Worm (Caenorhabditis elegans) whole organism, L4 larva: ENCODE measurements around the gene gtf-2F1.

Source experiments
- F26F4.8 ChIP-seq: fragments of 200-800 bp; sonication (Bioruptor generic); conservative IDR thresholded peaks from 2 replicates; pipeline ENCODE4 v1.3.6; 2022; ENCODE audit warnings: missing genetic modification characterization, missing compliant biosample characterization
- T26A8.4 ChIP-seq: fragments of 200-800 bp; sonication (Bioruptor generic); IDR thresholded peaks from 2 replicates; pipeline ENCODE4 v1.3.6; 2022; ENCODE audit warnings: missing genetic modification characterization, missing compliant biosample characterization
- aha-1 ChIP-seq: fragments of 150-350 bp; peaks from one replicate; lab custom pipeline; 2014; ENCODE audit warnings: missing biosample characterization, missing genetic modification characterization
- ceh-28 ChIP-seq: fragments of 150-350 bp; optimal IDR thresholded peaks from 2 replicates; lab custom pipeline; 2014; ENCODE audit warnings: missing biosample characterization, missing genetic modification reagents, missing genetic modification characterization
- ceh-32 ChIP-seq: sonication (generic microtip); optimal IDR thresholded peaks from 2 replicates; lab custom pipeline; 2016; ENCODE audit warnings: mild to moderate bottlenecking, missing genetic modification characterization, missing compliant biosample characterization; ENCODE audit not compliant: poor library complexity
- ceh-44 ChIP-seq: fragments of 200-800 bp; sonication (Bioruptor generic); IDR thresholded peaks from 2 replicates; pipeline ENCODE4 v1.3.6; 2022; ENCODE audit warnings: missing genetic modification reagents, missing genetic modification characterization, missing compliant biosample characterization
- cey-2 ChIP-seq: sonication (generic microtip); optimal IDR thresholded peaks from 3 replicates; lab custom pipeline; 2017; ENCODE audit warnings: missing genetic modification characterization, mild to moderate bottlenecking, missing compliant biosample characterization, antibody characterized with exemption, borderline replicate concordance; ENCODE audit not compliant: insufficient read depth
- ctbp-1 ChIP-seq: fragments of 200-800 bp; sonication (Bioruptor generic); IDR thresholded peaks from 2 replicates; pipeline ENCODE4 v1.3.6; 2022; ENCODE audit warnings: missing genetic modification reagents, missing genetic modification characterization, missing compliant biosample characterization
- daf-12 ChIP-seq: fragments of 150-350 bp; optimal IDR thresholded peaks from 2 replicates; lab custom pipeline; 2014; ENCODE audit warnings: missing biosample characterization, missing genetic modification reagents, missing genetic modification characterization
- daf-16 ChIP-seq, 3 experiments: sonication (generic microtip); optimal IDR thresholded peaks; 2 replicates each; lab custom pipeline; 2016 to 2017; ENCODE audit warnings: missing genetic modification characterization in 3 of 3, missing genetic modification reagents in 3 of 3, mild to moderate bottlenecking in 2 of 3, missing compliant biosample characterization in 2 of 3, missing biosample characterization in 1 of 3, moderate library complexity in 1 of 3
- daf-8 ChIP-seq: fragments of 200-800 bp; sonication (Bioruptor generic); IDR thresholded peaks from 2 replicates; pipeline ENCODE4 v1.3.6; 2022; ENCODE audit warnings: missing genetic modification characterization, missing compliant biosample characterization
- dmd-9 ChIP-seq: fragments of 200-800 bp; sonication (Bioruptor generic); IDR thresholded peaks from 2 replicates; pipeline ENCODE4 v1.3.6; 2022; ENCODE audit warnings: missing genetic modification reagents, missing genetic modification characterization, missing compliant biosample characterization
- duxl-1 ChIP-seq: sonication (generic microtip); optimal IDR thresholded peaks from 2 replicates; lab custom pipeline; 2016; ENCODE audit warnings: mild to moderate bottlenecking, missing genetic modification characterization, moderate library complexity, missing compliant biosample characterization; ENCODE audit not compliant: poor library complexity
- gei-8 ChIP-seq: fragments of 200-800 bp; sonication (Bioruptor generic); optimal IDR thresholded peaks from 2 replicates; lab custom pipeline; 2018; ENCODE audit warnings: mild to moderate bottlenecking, missing genetic modification characterization, missing compliant biosample characterization
- hif-1 ChIP-seq, 2 experiments: sonication (generic microtip); optimal IDR thresholded peaks; 2 replicates each; lab custom pipeline; 2016 to 2017; ENCODE audit warnings: missing compliant biosample characterization in 2 of 2, missing genetic modification characterization in 2 of 2, missing genetic modification reagents in 2 of 2, missing genotype in 2 of 2, mild to moderate bottlenecking in 1 of 2
- hlh-11 ChIP-seq: fragments of 200-800 bp; sonication (Bioruptor generic); optimal IDR thresholded peaks from 2 replicates; lab custom pipeline; 2018; ENCODE audit warnings: mild to moderate bottlenecking, missing genetic modification characterization, missing compliant biosample characterization
- lin-1 ChIP-seq: fragments of 200-800 bp; sonication (Bioruptor generic); IDR thresholded peaks from 2 replicates; pipeline ENCODE4 v1.3.6; 2022; ENCODE audit warnings: missing genetic modification reagents, missing genetic modification characterization, missing compliant biosample characterization
- lin-29 ChIP-seq: fragments of 200-800 bp; sonication (Bioruptor generic); IDR thresholded peaks from 2 replicates; pipeline ENCODE4 v1.3.6; 2022; ENCODE audit warnings: missing genetic modification reagents, missing genetic modification characterization, missing compliant biosample characterization
- lin-38 ChIP-seq: fragments of 200-800 bp; sonication (Bioruptor generic); IDR thresholded peaks from 2 replicates; pipeline ENCODE4 v1.3.6; 2022; ENCODE audit warnings: missing genetic modification reagents, missing genetic modification characterization, missing compliant biosample characterization
- lir-3 ChIP-seq: sonication (generic microtip); optimal IDR thresholded peaks from 2 replicates; lab custom pipeline; 2016; ENCODE audit warnings: mild to moderate bottlenecking, missing genetic modification characterization, missing compliant biosample characterization
- madf-5 ChIP-seq, 2 experiments: fragments of 200-800 bp; sonication (Bioruptor generic); IDR thresholded peaks; 2 replicates each; pipeline ENCODE4 v1.3.6; 2022; ENCODE audit warnings: missing compliant biosample characterization in 2 of 2, missing genetic modification characterization in 2 of 2
- madf-9 ChIP-seq: fragments of 200-800 bp; sonication (Bioruptor generic); conservative IDR thresholded peaks from 2 replicates; pipeline ENCODE4 v1.3.6; 2022; ENCODE audit warnings: missing genetic modification reagents, missing genetic modification characterization, missing compliant biosample characterization
- mxl-3 ChIP-seq: fragments of 200-800 bp; sonication (Bioruptor generic); optimal IDR thresholded peaks from 2 replicates; lab custom pipeline; 2018; ENCODE audit warnings: mild to moderate bottlenecking, missing genetic modification characterization, missing compliant biosample characterization
- nhr-237 ChIP-seq: sonication (generic microtip); optimal IDR thresholded peaks from 2 replicates; lab custom pipeline; 2017; ENCODE audit warnings: missing biosample characterization, missing genetic modification characterization
- nhr-41 ChIP-seq: fragments of 200-800 bp; sonication (Bioruptor generic); IDR thresholded peaks from 2 replicates; pipeline ENCODE4 v1.3.6; 2022; ENCODE audit warnings: missing genetic modification reagents, missing genetic modification characterization, missing compliant biosample characterization
- nhr-6 ChIP-seq: fragments of 150-350 bp; optimal IDR thresholded peaks from 2 replicates; lab custom pipeline; 2014; ENCODE audit warnings: missing biosample characterization, missing genetic modification characterization
- nhr-76 ChIP-seq: fragments of 150-350 bp; optimal IDR thresholded peaks from 2 replicates; lab custom pipeline; 2014; ENCODE audit warnings: missing biosample characterization, missing genetic modification characterization
- pqm-1 ChIP-seq: sonication (generic microtip); optimal IDR thresholded peaks from 2 replicates; lab custom pipeline; 2017; ENCODE audit warnings: missing biosample characterization, missing genetic modification characterization
- saeg-2 ChIP-seq: fragments of 200-800 bp; sonication (Bioruptor generic); IDR thresholded peaks from 2 replicates; pipeline ENCODE4 v1.3.6; 2022; ENCODE audit warnings: missing genetic modification reagents, missing genetic modification characterization, missing compliant biosample characterization
- snpc-1.2 ChIP-seq: fragments of 200-800 bp; sonication (Bioruptor generic); IDR thresholded peaks from 2 replicates; pipeline ENCODE4 v1.3.6; 2022; ENCODE audit warnings: missing genetic modification reagents, missing genetic modification characterization, missing compliant biosample characterization
- snpc-4 ChIP-seq: fragments of 150-350 bp; optimal IDR thresholded peaks from 2 replicates; lab custom pipeline; 2014; ENCODE audit warnings: missing biosample characterization, missing genetic modification characterization
- spr-1 ChIP-seq: sonication (generic microtip); optimal IDR thresholded peaks from 2 replicates; lab custom pipeline; 2016; ENCODE audit warnings: mild to moderate bottlenecking, missing genetic modification characterization, missing compliant biosample characterization
- tag-97 ChIP-seq: fragments of 200-800 bp; sonication (Bioruptor generic); IDR thresholded peaks from 2 replicates; pipeline ENCODE4 v1.3.6; 2022; ENCODE audit warnings: missing genetic modification characterization, missing compliant biosample characterization
- unc-130 ChIP-seq: sonication (generic microtip); optimal IDR thresholded peaks from 2 replicates; lab custom pipeline; 2016; ENCODE audit warnings: missing genetic modification reagents, missing genetic modification characterization, missing compliant biosample characterization
- unc-39 ChIP-seq: sonication (generic microtip); optimal IDR thresholded peaks from 2 replicates; lab custom pipeline; 2017; ENCODE audit warnings: missing biosample characterization, missing genetic modification characterization
- vab-7 ChIP-seq: fragments of 200-800 bp; sonication (Bioruptor generic); IDR thresholded peaks from 2 replicates; pipeline ENCODE4 v1.3.6; 2022; ENCODE audit warnings: missing genetic modification reagents, missing genetic modification characterization, missing compliant biosample characterization
- zip-2 ChIP-seq: fragments of 150-350 bp; optimal IDR thresholded peaks from 2 replicates; lab custom pipeline; 2014; ENCODE audit warnings: missing biosample characterization, missing genetic modification characterization

gtf-2F1 gene

ce11 chrII:4294189-4294588 lies 7.2 kb upstream of the gtf-2F1 start:
- TF ChIP-seq lin-38 (GFP tag; lab: Robert Waterston, UW) (no peak), daf-12 (tag; lab: Kevin White, UChicago) (no peak), snpc-4 (tag; lab: Kevin White, UChicago) (no peak), dmd-9 (GFP tag; lab: Robert Waterston, UW) (no peak), cey-2 (tag; lab: Kevin White, UChicago) (no peak), daf-16 (GFP tag; optimal IDR thresholded peaks at IDR 0.05; lab: Kevin White, UChicago) (no peak), daf-16 (tag; optimal IDR thresholded peaks at IDR 0.05; lab: Kevin White, UChicago) (no peak), duxl-1 (tag; lab: Kevin White, UChicago) (no peak), vab-7 (GFP tag; lab: Robert Waterston, UW) (no peak), madf-5 (GFP tag; IDR thresholded peaks at IDR 0.05; lab: Robert Waterston, UW) (no peak), nhr-41 (GFP tag; lab: Robert Waterston, UW) (no peak), nhr-76 (tag; lab: Kevin White, UChicago) (no peak), hlh-11 (no peak), unc-39 (no peak), lir-3 (tag; lab: Kevin White, UChicago) (no peak)

DNA sequence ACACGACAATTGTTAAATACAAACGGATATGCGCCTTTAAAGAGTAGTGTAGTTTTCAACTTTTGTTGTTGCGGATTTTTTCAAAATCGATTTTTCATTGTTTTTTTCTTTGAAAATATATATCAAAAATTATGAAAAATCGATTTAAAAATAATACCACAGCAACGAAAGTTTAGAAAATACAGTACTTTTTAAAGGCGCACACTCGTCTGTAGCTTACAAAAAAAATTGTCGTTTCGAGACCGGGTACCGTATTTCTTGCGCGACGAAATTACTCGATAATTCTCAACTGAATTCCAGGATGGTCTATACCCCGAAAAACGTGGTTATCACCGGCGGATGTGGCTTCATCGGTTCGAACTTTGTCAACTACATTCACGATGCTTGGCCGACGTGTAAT lies 6.6 kb upstream of the gtf-2F1 start, which contains the start of gene rml-4:
TSS of gene rml-4 (plus strand) at position 301 of the 400 bp plus-strand sequence.
- TF ChIP-seq lin-29, result no peak
- TF ChIP-seq ceh-44, result no peak
- TF ChIP-seq zip-2, result no peak
- TF ChIP-seq snpc-1.2, result no peak
- no peak for TF ChIP-seq ceh-28 (tag; lab: Kevin White, UChicago)
- TF ChIP-seq gei-8 (GFP tag; lab: Kevin White, UChicago), result no peak
- no peak for TF ChIP-seq nhr-6 (tag; lab: Kevin White, UChicago)
- no peak for TF ChIP-seq madf-9
- TF ChIP-seq daf-8 (GFP tag; lab: Robert Waterston, UW), result no peak
- TF ChIP-seq mxl-3 (GFP tag; lab: Kevin White, UChicago), result no peak
- TF ChIP-seq nhr-237 (tag; lab: Kevin White, UChicago), result no peak
- TF ChIP-seq duxl-1 (tag; lab: Kevin White, UChicago), result no peak
- no peak for TF ChIP-seq tag-97
- no peak for TF ChIP-seq dmd-9 (GFP tag; lab: Robert Waterston, UW)
- no peak for TF ChIP-seq ceh-32 (tag; lab: Kevin White, UChicago)

DNA sequence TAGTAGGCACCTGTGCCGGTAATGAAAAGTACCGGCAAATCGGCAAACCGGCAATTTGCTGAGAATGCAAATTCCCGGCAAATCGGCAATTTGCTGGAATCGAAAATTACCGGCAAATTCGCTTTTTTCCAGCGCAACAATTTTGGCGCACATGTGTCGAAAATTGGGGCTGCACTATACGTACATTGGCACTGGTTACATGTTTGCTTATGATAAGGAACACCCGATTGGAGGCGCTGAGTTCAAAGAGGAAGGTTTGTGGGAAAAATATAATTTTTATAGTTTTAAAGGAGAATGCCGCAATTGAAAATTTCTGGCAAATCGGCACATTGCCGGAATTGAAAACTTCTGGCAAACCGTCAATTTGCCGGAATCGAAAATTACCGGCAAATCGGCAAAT lies 4.1 kb upstream of the gtf-2F1 start:
- TF ChIP-seq madf-5 (GFP tag; IDR thresholded peaks at IDR 0.05; lab: Robert Waterston, UW) (no peak), saeg-2 (GFP tag; lab: Robert Waterston, UW) (no peak), ctbp-1 (GFP tag; lab: Robert Waterston, UW) (no peak), lin-38 (GFP tag; lab: Robert Waterston, UW) (no peak), spr-1 (no peak), pqm-1 (tag; lab: Kevin White, UChicago) (peak; percentile 16), duxl-1 (tag; lab: Kevin White, UChicago) (no peak), lin-1 (no peak), aha-1 (tag; lab: Kevin White, UChicago) (peak; percentile 57), hif-1 (tag; optimal IDR thresholded peaks at IDR 0.05; lab: Kevin White, UChicago) (no peak), unc-130 (no peak), T26A8.4 (no peak), F26F4.8 (GFP tag; lab: Robert Waterston, UW) (no peak)
- TF ChIP-seq, all 104 proteins: peak for 2
